Fruit fly (Drosophila melanogaster): ENCODE measurements around the gene Karl.

DNA sequence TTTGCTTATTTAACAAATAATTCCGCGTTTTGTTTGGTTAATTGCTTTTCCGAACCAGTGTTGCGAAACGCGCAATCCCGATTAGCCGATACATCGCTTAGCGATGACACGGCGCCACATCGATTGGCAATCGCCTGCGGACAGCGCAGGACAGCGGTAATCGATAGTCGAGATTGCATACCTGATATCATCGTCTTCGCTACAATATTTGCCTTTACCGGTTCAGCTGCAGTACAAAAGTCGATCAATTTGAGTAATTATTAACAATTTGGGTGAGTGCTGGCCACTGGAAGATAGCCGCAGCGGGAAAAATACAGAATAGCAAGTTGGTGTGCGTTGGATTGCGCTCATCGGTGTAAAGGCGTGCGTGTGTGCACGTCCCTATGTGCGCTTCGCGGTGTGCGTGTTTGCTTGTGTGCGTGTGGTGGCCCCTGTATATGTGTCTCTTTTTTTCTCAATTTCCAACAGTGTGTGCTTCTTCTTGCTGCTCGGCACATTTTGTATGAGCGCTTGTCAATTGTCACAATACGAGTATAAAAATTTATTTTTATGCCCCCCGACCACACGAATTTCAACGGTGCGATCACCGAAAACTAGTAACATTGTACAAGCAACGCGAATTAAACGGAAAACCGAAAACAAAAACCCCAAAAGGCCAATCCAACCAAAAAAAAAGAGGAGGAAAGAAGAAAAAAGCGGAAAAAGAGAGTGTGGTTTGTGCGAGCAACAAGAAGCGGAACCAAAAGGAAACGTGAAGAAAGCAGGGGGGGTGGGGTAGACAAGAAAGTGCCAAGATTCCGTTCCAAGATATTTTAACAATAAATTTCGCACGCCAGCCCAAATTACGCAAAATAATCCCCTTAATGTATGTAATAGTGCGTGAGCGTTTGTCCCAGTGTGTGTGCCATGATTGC is 5.5 kb downstream of the Karl start, which contains the start of gene CkIIbeta:
- TF ChIP-seq CG8478 (optimal IDR thresholded peaks at IDR 0.05) (no peak), CTCF (optimal IDR thresholded peaks at IDR 0.05) (peak in 1 of 2 experiments; percentile 19)
